Worm (Caenorhabditis elegans) whole organism, midembryonic: ENCODE measurements around the gene F21D9.3.

Experiments used
- tab-1 ChIP-seq: fragments of 200-800 bp; sonication (Bioruptor generic); IDR thresholded peaks from 2 replicates; pipeline ENCODE4 v1.3.6; 2022; ENCODE audit warnings: missing genetic modification characterization, missing compliant biosample characterization
- ztf-29 ChIP-seq: fragments of 200-800 bp; sonication (Bioruptor generic); IDR thresholded peaks from 2 replicates; pipeline ENCODE4 v1.3.6; 2022; ENCODE audit warnings: missing genetic modification reagents, missing genetic modification characterization, missing compliant biosample characterization

- TF ChIP-seq ztf-29 (no peak), tab-1 (GFP tag; lab: Robert Waterston, UW) (no peak)
These were observed 18.8 kb upstream of the F21D9.3 start for ce11 chrV:19276354-19276753.
